Worm (Caenorhabditis elegans) whole organism, L4 larva: Measurements from ENCODE around the gene Y41D4B.4.

Source experiments
- R02D3.7 ChIP-seq: fragments of 150-350 bp; sonication (generic microtip); optimal IDR thresholded peaks from 3 replicates; lab custom pipeline; 2014; ENCODE audit warnings: missing biosample characterization, missing genetic modification characterization
- T20F7.1 ChIP-seq: fragments of 200-800 bp; sonication (Bioruptor generic); optimal IDR thresholded peaks from 2 replicates; lab custom pipeline; 2018; ENCODE audit warnings: mild to moderate bottlenecking, missing genetic modification characterization, missing compliant biosample characterization
- Y105C5A.15 ChIP-seq: fragments of 200-800 bp; sonication (Bioruptor generic); IDR thresholded peaks from 2 replicates; pipeline ENCODE4 v1.3.6; 2022; ENCODE audit warnings: missing genetic modification characterization, missing compliant biosample characterization
- Y5F2A.4 ChIP-seq: fragments of 200-800 bp; sonication (Bioruptor generic); optimal IDR thresholded peaks from 2 replicates; lab custom pipeline; 2018; ENCODE audit warnings: mild to moderate bottlenecking, missing genetic modification characterization, missing compliant biosample characterization
- ZK546.5 ChIP-seq, 2 experiments: sonication (generic microtip); optimal IDR thresholded peaks; 2 replicates each; lab custom pipeline; 2017; ENCODE audit warnings: missing biosample characterization in 2 of 2, missing genetic modification characterization in 2 of 2
- aha-1 ChIP-seq: fragments of 150-350 bp; peaks from one replicate; lab custom pipeline; 2014; ENCODE audit warnings: missing biosample characterization, missing genetic modification characterization
- aly-2 ChIP-seq: sonication (generic microtip); optimal IDR thresholded peaks from 2 replicates; lab custom pipeline; 2018; ENCODE audit warnings: missing biosample characterization, missing genetic modification characterization
- ama-1 ChIP-seq: fragments of 150-350 bp; optimal IDR thresholded peaks from 2 replicates; lab custom pipeline; 2014; ENCODE audit warnings: inconsistent platforms, mixed read lengths
- attf-4 ChIP-seq: sonication (generic microtip); optimal IDR thresholded peaks from 3 replicates; lab custom pipeline; 2017; ENCODE audit warnings: missing biosample characterization, missing genetic modification characterization
- ceh-28 ChIP-seq: fragments of 150-350 bp; optimal IDR thresholded peaks from 2 replicates; lab custom pipeline; 2014; ENCODE audit warnings: missing biosample characterization, missing genetic modification reagents, missing genetic modification characterization
- cey-2 ChIP-seq: sonication (generic microtip); optimal IDR thresholded peaks from 3 replicates; lab custom pipeline; 2017; ENCODE audit warnings: missing genetic modification characterization, mild to moderate bottlenecking, missing compliant biosample characterization, antibody characterized with exemption, borderline replicate concordance; ENCODE audit not compliant: insufficient read depth
- daf-8 ChIP-seq: fragments of 200-800 bp; sonication (Bioruptor generic); IDR thresholded peaks from 2 replicates; pipeline ENCODE4 v1.3.6; 2022; ENCODE audit warnings: missing genetic modification characterization, missing compliant biosample characterization
- dpl-1 ChIP-seq: fragments of 150-350 bp; optimal IDR thresholded peaks from 2 replicates; lab custom pipeline; 2014; ENCODE audit warnings: missing biosample characterization, missing genetic modification reagents, missing genetic modification characterization
- egl-43 ChIP-seq: fragments of 200-800 bp; sonication (Bioruptor generic); IDR thresholded peaks from 2 replicates; pipeline ENCODE4 v1.3.6; 2022; ENCODE audit warnings: missing genetic modification reagents, missing genetic modification characterization, missing compliant biosample characterization
- gei-8 ChIP-seq: fragments of 200-800 bp; sonication (Bioruptor generic); optimal IDR thresholded peaks from 2 replicates; lab custom pipeline; 2018; ENCODE audit warnings: mild to moderate bottlenecking, missing genetic modification characterization, missing compliant biosample characterization
- hlh-11 ChIP-seq: fragments of 200-800 bp; sonication (Bioruptor generic); optimal IDR thresholded peaks from 2 replicates; lab custom pipeline; 2018; ENCODE audit warnings: mild to moderate bottlenecking, missing genetic modification characterization, missing compliant biosample characterization
- hlh-30 ChIP-seq: sonication (generic microtip); optimal IDR thresholded peaks from 2 replicates; lab custom pipeline; 2017; ENCODE audit warnings: antibody characterized with exemption, mild to moderate bottlenecking, missing genetic modification characterization, missing compliant biosample characterization; ENCODE audit not compliant: insufficient read depth
- jun-1 ChIP-seq: fragments of 150-350 bp; optimal IDR thresholded peaks from 2 replicates; lab custom pipeline; 2014; ENCODE audit warnings: missing biosample characterization, missing genetic modification reagents, missing genetic modification characterization
- lin-1 ChIP-seq: fragments of 200-800 bp; sonication (Bioruptor generic); IDR thresholded peaks from 2 replicates; pipeline ENCODE4 v1.3.6; 2022; ENCODE audit warnings: missing genetic modification reagents, missing genetic modification characterization, missing compliant biosample characterization
- lin-15B ChIP-seq: fragments of 150-350 bp; sonication (generic microtip); optimal IDR thresholded peaks from 3 replicates; lab custom pipeline; 2014; ENCODE audit warnings: missing biosample characterization, missing genetic modification characterization
- lin-29 ChIP-seq: fragments of 200-800 bp; sonication (Bioruptor generic); IDR thresholded peaks from 2 replicates; pipeline ENCODE4 v1.3.6; 2022; ENCODE audit warnings: missing genetic modification reagents, missing genetic modification characterization, missing compliant biosample characterization
- lin-39 ChIP-seq: fragments of 150-350 bp; optimal IDR thresholded peaks from 2 replicates; lab custom pipeline; 2014; ENCODE audit warnings: missing biosample characterization, missing genetic modification reagents, missing genetic modification characterization
- lsy-2 ChIP-seq, 2 experiments: fragments of 150-350 bp in 1 of 2; sonication (generic microtip) in 1 of 2; optimal IDR thresholded peaks; 2 replicates each; lab custom pipeline; 2014 to 2017; ENCODE audit warnings: missing biosample characterization in 2 of 2, missing genetic modification characterization in 2 of 2
- mdl-1 ChIP-seq, 2 experiments: fragments of 150-350 bp in 1 of 2; sonication (generic microtip) in 1 of 2; optimal IDR thresholded peaks; 2 replicates each; lab custom pipeline; 2014 to 2017; ENCODE audit warnings: missing biosample characterization in 2 of 2, missing genetic modification characterization in 2 of 2
- mdt-29 ChIP-seq: fragments of 200-800 bp; sonication (Bioruptor generic); IDR thresholded peaks from 2 replicates; pipeline ENCODE4 v1.3.6; 2022; ENCODE audit warnings: missing genetic modification reagents, missing genetic modification characterization, missing compliant biosample characterization
- nhr-10 ChIP-seq: fragments of 150-350 bp; optimal IDR thresholded peaks from 2 replicates; lab custom pipeline; 2014; ENCODE audit warnings: missing biosample characterization, missing genetic modification characterization
- nhr-28 ChIP-seq: fragments of 150-350 bp; optimal IDR thresholded peaks from 2 replicates; lab custom pipeline; 2014; ENCODE audit warnings: missing biosample characterization, missing genetic modification characterization
- nhr-48 ChIP-seq: sonication (generic microtip); optimal IDR thresholded peaks from 2 replicates; lab custom pipeline; 2016; ENCODE audit warnings: mild to moderate bottlenecking, missing genetic modification characterization, missing compliant biosample characterization
- pqm-1 ChIP-seq: sonication (generic microtip); optimal IDR thresholded peaks from 2 replicates; lab custom pipeline; 2017; ENCODE audit warnings: missing biosample characterization, missing genetic modification characterization
- sdz-12 ChIP-seq: fragments of 200-800 bp; sonication (Bioruptor generic); optimal IDR thresholded peaks from 2 replicates; lab custom pipeline; 2018; ENCODE audit warnings: mild to moderate bottlenecking, missing genetic modification characterization, missing compliant biosample characterization
- skn-1 ChIP-seq: fragments of 150-350 bp; optimal IDR thresholded peaks from 2 replicates; lab custom pipeline; 2014; ENCODE audit warnings: missing biosample characterization, missing genetic modification characterization
- spr-1 ChIP-seq: sonication (generic microtip); optimal IDR thresholded peaks from 2 replicates; lab custom pipeline; 2016; ENCODE audit warnings: mild to moderate bottlenecking, missing genetic modification characterization, missing compliant biosample characterization
- spr-3 ChIP-seq: fragments of 200-800 bp; sonication (Bioruptor generic); optimal IDR thresholded peaks from 2 replicates; lab custom pipeline; 2018; ENCODE audit warnings: mild to moderate bottlenecking, missing genetic modification characterization, missing compliant biosample characterization
- unc-130 ChIP-seq: sonication (generic microtip); optimal IDR thresholded peaks from 2 replicates; lab custom pipeline; 2016; ENCODE audit warnings: missing genetic modification reagents, missing genetic modification characterization, missing compliant biosample characterization
- unc-62 ChIP-seq, 3 experiments: fragments of 150-350 bp in 1 of 3; sonication (generic microtip); optimal IDR thresholded peaks in 2 of 3; peaks in 1 of 3; 1 replicate in 1 of 3; 2 replicates in 2 of 3; lab custom pipeline; 2014 to 2017; ENCODE audit warnings: missing biosample characterization in 3 of 3, missing genetic modification characterization in 3 of 3, missing genetic modification reagents in 3 of 3, missing genotype in 1 of 3
- vab-7 ChIP-seq: fragments of 200-800 bp; sonication (Bioruptor generic); IDR thresholded peaks from 2 replicates; pipeline ENCODE4 v1.3.6; 2022; ENCODE audit warnings: missing genetic modification reagents, missing genetic modification characterization, missing compliant biosample characterization
- zag-1 ChIP-seq: fragments of 150-350 bp; optimal IDR thresholded peaks from 2 replicates; lab custom pipeline; 2014; ENCODE audit warnings: missing biosample characterization, missing genetic modification characterization

Gene Y41D4B.4

ce11 chrIV:1659045-1659741 is 717 bp upstream of the Y41D4B.4 start, which contains the start of gene rps-28 (continued):
- peak; percentile 95 for TF ChIP-seq nhr-28
- peak in 1 of 2 experiments; percentile 80 for TF ChIP-seq mdl-1 (tag; optimal IDR thresholded peaks at IDR 0.05; lab: Kevin White, UChicago)
- TF ChIP-seq sdz-12 (GFP tag; lab: Kevin White, UChicago), result no peak
- TF ChIP-seq lin-39 (tag; lab: Kevin White, UChicago), result peak; percentile 19
- peak in 1 of 2 experiments; percentile 73 for TF ChIP-seq ZK546.5 (tag; optimal IDR thresholded peaks at IDR 0.05; lab: Kevin White, UChicago)
- TF ChIP-seq egl-43 (GFP tag; lab: Robert Waterston, UW), result peak; percentile 90
- no peak for TF ChIP-seq attf-4 (tag; lab: Kevin White, UChicago)
- TF ChIP-seq skn-1 (tag; lab: Kevin White, UChicago), result no peak
- no peak for TF ChIP-seq daf-8 (GFP tag; lab: Robert Waterston, UW)
- TF ChIP-seq aha-1 (tag; lab: Kevin White, UChicago), result peak; percentile 100
- TF ChIP-seq lin-29 (GFP tag; lab: Robert Waterston, UW), result peak; percentile 89
- TF ChIP-seq hlh-30 (tag; lab: Kevin White, UChicago), result peak; percentile 94
- TF ChIP-seq gei-8, result no peak
- TF ChIP-seq mdt-29 (GFP tag; lab: Robert Waterston, UW), result peak; percentile 65; the same call in 1 of the 2 replicates
- no peak for TF ChIP-seq aly-2 (tag; lab: Kevin White, UChicago)
- TF ChIP-seq lin-1 (GFP tag; lab: Robert Waterston, UW), result peak; percentile 90
- TF ChIP-seq ama-1 (lab: Kevin White, UChicago), result peak; percentile 84
- peak; percentile 63 for TF ChIP-seq pqm-1
- TF ChIP-seq unc-130 (GFP tag; lab: Kevin White, UChicago), result peak; percentile 97
- peak; percentile 63 for TF ChIP-seq nhr-48 (tag; lab: Kevin White, UChicago)
- TF ChIP-seq nhr-10 (tag; lab: Kevin White, UChicago), result peak; percentile 37
- peak; percentile 95 for TF ChIP-seq hlh-11 (tag; lab: Kevin White, UChicago)
- TF ChIP-seq lin-15B (tag; lab: Kevin White, UChicago), result peak; percentile 60
- no peak for TF ChIP-seq Y105C5A.15 (GFP tag; lab: Robert Waterston, UW)
- TF ChIP-seq Y5F2A.4 (GFP tag; lab: Kevin White, UChicago), result peak; percentile 28
- TF ChIP-seq zag-1, result peak; percentile 19
- peak; percentile 96 for TF ChIP-seq vab-7 (GFP tag; lab: Robert Waterston, UW)
- TF ChIP-seq dpl-1 (GFP tag; lab: Kevin White, UChicago), result peak; percentile 91

ce11 chrIV:1660735-1661134 is 825 bp downstream of the Y41D4B.4 start:
- TF ChIP-seq R02D3.7 (tag; lab: Kevin White, UChicago) (no peak), unc-62 (GFP tag; optimal IDR thresholded peaks at IDR 0.05 in 1 of 2; lab: Kevin White, UChicago) (peak in 1 of 2 experiments; percentile 76), unc-62 (tag; optimal IDR thresholded peaks at IDR 0.05; lab: Kevin White, UChicago) (no peak), cey-2 (tag; lab: Kevin White, UChicago) (no peak), sdz-12 (GFP tag; lab: Kevin White, UChicago) (no peak), ama-1 (lab: Kevin White, UChicago) (no peak), hlh-11 (tag; lab: Kevin White, UChicago) (no peak)

ce11 chrIV:1662872-1663271 is 3.0 kb downstream of the Y41D4B.4 start:
- TF ChIP-seq jun-1 (tag; lab: Kevin White, UChicago), result no peak
- no peak for TF ChIP-seq lsy-2 (tag; optimal IDR thresholded peaks at IDR 0.05; lab: Kevin White, UChicago)
- TF ChIP-seq spr-1 (tag; lab: Kevin White, UChicago), result no peak
- no peak for TF ChIP-seq lin-29 (GFP tag; lab: Robert Waterston, UW)
- TF ChIP-seq zag-1, result no peak
- no peak for TF ChIP-seq spr-3 (GFP tag; lab: Kevin White, UChicago)
- TF ChIP-seq ceh-28 (tag; lab: Kevin White, UChicago), result no peak
- peak in 1 of 2 experiments; percentile 65 for TF ChIP-seq unc-62 (GFP tag; optimal IDR thresholded peaks at IDR 0.05 in 1 of 2; lab: Kevin White, UChicago)
- TF ChIP-seq unc-62 (tag; optimal IDR thresholded peaks at IDR 0.05; lab: Kevin White, UChicago), result no peak
- no peak for TF ChIP-seq T20F7.1 (GFP tag; lab: Kevin White, UChicago)
- peak; percentile 65 for TF ChIP-seq aha-1 (tag; lab: Kevin White, UChicago)
